Fruit fly (Drosophila melanogaster) whole organism, embryonic: ENCODE measurements around the gene CG1575.

Source experiments
- Bdp1 ChIP-seq: fragments of 200-800 bp; sonication (Bioruptor generic); optimal IDR thresholded peaks from 3 replicates; lab custom pipeline; 2016; ENCODE audit warnings: missing biosample characterization, missing genetic modification characterization
- CG10209 ChIP-seq: fragments of 200-800 bp; sonication (Bioruptor generic); optimal IDR thresholded peaks from 3 replicates; lab custom pipeline; 2017; ENCODE audit warnings: missing biosample characterization, mild to moderate bottlenecking, missing genetic modification characterization, missing genetic modification reagents
- CG10543 ChIP-seq: fragments of 200-800 bp; sonication (Bioruptor generic); optimal IDR thresholded peaks from 3 replicates; lab custom pipeline; 2017; ENCODE audit warnings: missing biosample characterization, mild to moderate bottlenecking, missing genetic modification characterization, moderate library complexity
- CG10959 ChIP-seq: fragments of 200-800 bp; sonication (Bioruptor generic); IDR thresholded peaks from 2 replicates; pipeline ENCODE4 v1.3.6; 2022; ENCODE audit warnings: missing biosample characterization, missing genetic modification characterization
- CG11247 ChIP-seq: fragments of 200-800 bp; sonication (Bioruptor generic); IDR thresholded peaks from 2 replicates; pipeline ENCODE4 v1.3.6; 2022; ENCODE audit warnings: missing biosample characterization, missing genetic modification characterization
- CG11696 ChIP-seq: fragments of 200-800 bp; sonication (Bioruptor generic); IDR thresholded peaks from 2 replicates; pipeline ENCODE4 v1.3.6; 2022; ENCODE audit warnings: missing biosample characterization, missing genetic modification characterization
- CG12155 ChIP-seq: fragments of 200-800 bp; sonication (Bioruptor generic); optimal IDR thresholded peaks from 3 replicates; lab custom pipeline; 2016; ENCODE audit warnings: missing biosample characterization, missing genetic modification characterization
- CG1233 ChIP-seq: fragments of 200-800 bp; sonication (Bioruptor generic); optimal IDR thresholded peaks from 4 replicates; lab custom pipeline; 2018; ENCODE audit warnings: missing biosample characterization, mild to moderate bottlenecking, missing genetic modification characterization
- CG15479 ChIP-seq: fragments of 200-800 bp; sonication (Bioruptor generic); optimal IDR thresholded peaks from 3 replicates; lab custom pipeline; 2019; ENCODE audit warnings: missing biosample characterization, mild to moderate bottlenecking, missing genetic modification characterization, moderate library complexity
- CG1603 ChIP-seq: fragments of 200-800 bp; sonication (Bioruptor generic); optimal IDR thresholded peaks from 2 replicates; lab custom pipeline; 2019; ENCODE audit warnings: missing biosample characterization, mild to moderate bottlenecking, missing genetic modification characterization, moderate library complexity
- CG31388 ChIP-seq: fragments of 200-800 bp; sonication (Bioruptor generic); optimal IDR thresholded peaks from 2 replicates; lab custom pipeline; 2016; ENCODE audit warnings: missing biosample characterization, missing genetic modification characterization
- CG3281 ChIP-seq: fragments of 200-800 bp; sonication (Bioruptor generic); optimal IDR thresholded peaks from 3 replicates; lab custom pipeline; 2017; ENCODE audit warnings: missing biosample characterization, mild to moderate bottlenecking, missing genetic modification characterization
- CG42726 ChIP-seq: fragments of 200-800 bp; sonication (Bioruptor generic); IDR thresholded peaks from 2 replicates; pipeline ENCODE4 v1.3.6; 2022; ENCODE audit warnings: missing biosample characterization, missing genetic modification characterization; ENCODE audit not compliant: partially characterized antibody
- CG6765 ChIP-seq: fragments of 200-800 bp; sonication (Bioruptor generic); optimal IDR thresholded peaks from 3 replicates; lab custom pipeline; 2017; ENCODE audit warnings: missing biosample characterization, mild to moderate bottlenecking, missing genetic modification characterization
- CG7271 ChIP-seq: fragments of 200-800 bp; sonication (Bioruptor generic); optimal IDR thresholded peaks from 2 replicates; lab custom pipeline; 2018; ENCODE audit warnings: missing biosample characterization, mild to moderate bottlenecking, missing genetic modification characterization, moderate library complexity
- CG7556 ChIP-seq: fragments of 200-800 bp; sonication (Bioruptor generic); optimal IDR thresholded peaks from 2 replicates; lab custom pipeline; 2017; ENCODE audit warnings: missing biosample characterization, mild to moderate bottlenecking, missing genetic modification characterization
- CG8290 ChIP-seq, 3 experiments: fragments of 200-800 bp; sonication (Bioruptor generic); optimal IDR thresholded peaks; 2 replicates each; lab custom pipeline; 2016 to 2019; ENCODE audit warnings: missing biosample characterization in 3 of 3, missing genetic modification characterization in 3 of 3, mild to moderate bottlenecking in 2 of 3, moderate library complexity in 1 of 3
- CG9609 ChIP-seq: fragments of 200-800 bp; sonication (Bioruptor generic); optimal IDR thresholded peaks from 3 replicates; lab custom pipeline; 2016; ENCODE audit warnings: missing biosample characterization, missing genetic modification characterization
- CHES-1-like ChIP-seq: fragments of 200-800 bp; sonication (Bioruptor generic); optimal IDR thresholded peaks from 2 replicates; lab custom pipeline; 2016; ENCODE audit warnings: missing biosample characterization, missing genetic modification characterization
- CkIIα-i1 ChIP-seq: fragments of 200-800 bp; sonication (Bioruptor generic); IDR thresholded peaks from 2 replicates; pipeline ENCODE4 v1.3.6; 2022; ENCODE audit warnings: missing biosample characterization, missing genetic modification characterization
- Doc3 ChIP-seq: fragments of 200-800 bp; sonication (Bioruptor generic); IDR thresholded peaks from 3 replicates; pipeline ENCODE4 v1.3.6; 2022; ENCODE audit warnings: missing biosample characterization, missing genetic modification characterization; ENCODE audit not compliant: partially characterized antibody
- Elba2 ChIP-seq: fragments of 200-800 bp; sonication (Bioruptor generic); optimal IDR thresholded peaks from 3 replicates; lab custom pipeline; 2016; ENCODE audit warnings: missing biosample characterization, missing genetic modification characterization
- Ets65A ChIP-seq: fragments of 200-800 bp; sonication (Bioruptor generic); peaks from one replicate; lab custom pipeline; 2016; ENCODE audit warnings: missing biosample characterization, missing genetic modification characterization
- Ets97D ChIP-seq: fragments of 200-800 bp; sonication (Bioruptor generic); optimal IDR thresholded peaks from 3 replicates; lab custom pipeline; 2016; ENCODE audit warnings: missing biosample characterization, missing genetic modification characterization
- Fer1 ChIP-seq: fragments of 200-800 bp; sonication (Bioruptor generic); optimal IDR thresholded peaks from 2 replicates; lab custom pipeline; 2017; ENCODE audit warnings: missing biosample characterization, mild to moderate bottlenecking, missing genetic modification characterization
- HmgD ChIP-seq: fragments of 200-800 bp; sonication (Bioruptor generic); optimal IDR thresholded peaks from 3 replicates; lab custom pipeline; 2016; ENCODE audit warnings: missing biosample characterization, missing genetic modification characterization
- Hsf ChIP-seq: fragments of 200-800 bp; sonication (Bioruptor generic); optimal IDR thresholded peaks from 3 replicates; lab custom pipeline; 2016; ENCODE audit warnings: missing biosample characterization, missing genetic modification characterization
- Mad ChIP-seq: fragments of 200-800 bp; sonication (Bioruptor generic); optimal IDR thresholded peaks from 2 replicates; lab custom pipeline; 2016; ENCODE audit warnings: missing biosample characterization, missing genetic modification characterization
- NC2β ChIP-seq: fragments of 200-800 bp; sonication (Bioruptor generic); optimal IDR thresholded peaks from 2 replicates; lab custom pipeline; 2016; ENCODE audit warnings: missing biosample characterization, missing genetic modification characterization
- PHDP ChIP-seq: fragments of 200-800 bp; sonication (Bioruptor generic); optimal IDR thresholded peaks from 3 replicates; lab custom pipeline; 2018; ENCODE audit warnings: missing biosample characterization, mild to moderate bottlenecking, missing genetic modification characterization, moderate library complexity
- Trl ChIP-seq, 3 experiments: fragments of >200 bp in 2 of 3; fragments of 200-800 bp in 1 of 3; sonication (Bioruptor generic) in 1 of 3; optimal IDR thresholded peaks; 2 replicates in 1 of 3; 3 replicates in 2 of 3; lab custom pipeline; 2016 to 2017; ENCODE audit warnings: missing biosample characterization in 1 of 3, missing genetic modification characterization in 1 of 3
- ab ChIP-seq: fragments of 200-800 bp; sonication (Bioruptor generic); optimal IDR thresholded peaks from 2 replicates; lab custom pipeline; 2016; ENCODE audit warnings: missing biosample characterization, missing genetic modification characterization
- abd-A ChIP-seq: fragments of 200-800 bp; sonication (Bioruptor generic); optimal IDR thresholded peaks from 3 replicates; lab custom pipeline; 2019; ENCODE audit warnings: missing biosample characterization, mild to moderate bottlenecking, missing genetic modification characterization, moderate library complexity
- bab2 ChIP-seq: fragments of 200-800 bp; sonication (Bioruptor generic); optimal IDR thresholded peaks from 2 replicates; lab custom pipeline; 2016; ENCODE audit warnings: missing biosample characterization, missing genetic modification characterization
- br ChIP-seq: fragments of >200 bp; optimal IDR thresholded peaks from 2 replicates; lab custom pipeline; 2017
- bsh ChIP-seq, 2 experiments: fragments of 200-800 bp; sonication (Bioruptor generic); optimal IDR thresholded peaks; 2 replicates each; lab custom pipeline; 2017 to 2018; ENCODE audit warnings: mild to moderate bottlenecking in 2 of 2, missing biosample characterization in 2 of 2, missing genetic modification characterization in 2 of 2, moderate library complexity in 1 of 2
- chn ChIP-seq: fragments of 200-800 bp; sonication (Bioruptor generic); optimal IDR thresholded peaks from 2 replicates; lab custom pipeline; 2016; ENCODE audit warnings: missing biosample characterization, missing genetic modification characterization
- gro ChIP-seq: fragments of 200-800 bp; sonication (Bioruptor generic); optimal IDR thresholded peaks from 2 replicates; lab custom pipeline; 2016; ENCODE audit warnings: missing biosample characterization, missing genetic modification characterization
- hth ChIP-seq: fragments of >200 bp; optimal IDR thresholded peaks from 2 replicates; lab custom pipeline; 2017; ENCODE audit warnings: inconsistent platforms
- ind ChIP-seq: fragments of 200-800 bp; sonication (Bioruptor generic); optimal IDR thresholded peaks from 3 replicates; lab custom pipeline; 2016; ENCODE audit warnings: missing biosample characterization, missing genetic modification characterization
- kah ChIP-seq: fragments of 200-800 bp; sonication (Bioruptor generic); optimal IDR thresholded peaks from 2 replicates; lab custom pipeline; 2018; ENCODE audit warnings: missing biosample characterization, mild to moderate bottlenecking, missing genetic modification characterization
- kay ChIP-seq: fragments of 200-800 bp; sonication (Bioruptor generic); optimal IDR thresholded peaks from 2 replicates; lab custom pipeline; 2016; ENCODE audit warnings: missing biosample characterization, missing genetic modification characterization
- maf-S ChIP-seq: fragments of 200-800 bp; sonication (Bioruptor generic); optimal IDR thresholded peaks from 2 replicates; lab custom pipeline; 2016; ENCODE audit warnings: missing biosample characterization, missing genetic modification characterization
- otp ChIP-seq: fragments of 200-800 bp; sonication (Bioruptor generic); IDR thresholded peaks from 3 replicates; pipeline ENCODE4, ENCODE4 v1.3.6; 2022; ENCODE audit warnings: missing biosample characterization, missing genetic modification characterization
- schlank ChIP-seq: fragments of 200-800 bp; sonication (Bioruptor generic); optimal IDR thresholded peaks from 2 replicates; lab custom pipeline; 2018; ENCODE audit warnings: missing biosample characterization, mild to moderate bottlenecking, missing genetic modification characterization
- sna ChIP-seq: fragments of 200-800 bp; sonication (Bioruptor generic); IDR thresholded peaks from 2 replicates; pipeline ENCODE4 v1.3.6; 2022; ENCODE audit warnings: missing biosample characterization, missing genetic modification characterization; ENCODE audit not compliant: partially characterized antibody
- sqz ChIP-seq: fragments of 200-800 bp; sonication (Bioruptor generic); optimal IDR thresholded peaks from 3 replicates; lab custom pipeline; 2018; ENCODE audit warnings: missing biosample characterization, mild to moderate bottlenecking, missing genetic modification characterization
- trh ChIP-seq: fragments of 200-800 bp; sonication (Bioruptor generic); optimal IDR thresholded peaks from 2 replicates; lab custom pipeline; 2016; ENCODE audit warnings: missing biosample characterization, missing genetic modification characterization
- unc-4 ChIP-seq: fragments of 200-800 bp; sonication (Bioruptor generic); IDR thresholded peaks from 2 replicates; pipeline ENCODE4 v1.3.6; 2022; ENCODE audit warnings: missing biosample characterization, missing genetic modification characterization; ENCODE audit not compliant: partially characterized antibody

The CG1575 gene

dm6 chrX:8091017-8091620 is 25.7 kb upstream of the CG1575 start (continued):
- TF ChIP-seq PHDP (tag; lab: Kevin White, UChicago) (peak; percentile 97), CG1603 (peak; percentile 95), CG15479 (no peak), CG8290 (GFP tag; optimal IDR thresholded peaks at IDR 0.05; lab: Kevin White, UChicago) (peak; percentile 70), CG8290 (tag; optimal IDR thresholded peaks at IDR 0.05; lab: Kevin White, UChicago) (peak; percentile 35 to 92), Hsf (peak; percentile 94), maf-S (GFP tag; lab: Kevin White, UChicago) (peak; percentile 88), CG12155 (peak; percentile 93), bab2 (GFP tag; lab: Kevin White, UChicago) (peak; percentile 87), ind (peak; percentile 96), Elba2 (GFP tag; lab: Kevin White, UChicago) (no peak), trh (GFP tag; lab: Kevin White, UChicago) (peak; percentile 90), Ets65A (GFP tag; lab: Kevin White, UChicago) (peak; percentile 96), HmgD (GFP tag; lab: Kevin White, UChicago) (peak; percentile 32), chn (peak; percentile 89), unc-4 (GFP tag; lab: Robert Waterston, UW) (0 out of 2 replicates have a peak, but pooled peaks have one; percentile 24), sqz (peak; percentile 92), CG9609 (GFP tag; lab: Kevin White, UChicago) (peak; percentile 87), kay (GFP tag; lab: Kevin White, UChicago) (peak; percentile 92), CG10543 (GFP tag; lab: Kevin White, UChicago) (peak; percentile 88), sna (GFP tag; lab: Robert Waterston, UW) (0 out of 2 replicates have a peak, but pooled peaks have one; percentile 59), Mad (GFP tag; lab: Kevin White, UChicago) (peak; percentile 92), br (lab: Kevin White, UChicago) (no peak), CG7556 (GFP tag; lab: Kevin White, UChicago) (peak; percentile 97), schlank (tag; lab: Kevin White, UChicago) (peak; percentile 93), Trl (optimal IDR thresholded peaks at IDR 0.05; lab: Kevin White, UChicago) (peak; percentile 86 to 99), Trl (GFP tag; optimal IDR thresholded peaks at IDR 0.05; lab: Kevin White, UChicago) (peak; percentile 84), Bdp1 (GFP tag; lab: Kevin White, UChicago) (peak; percentile 79), kah (GFP tag; lab: Kevin White, UChicago) (peak; percentile 84), CG1233 (peak; percentile 94), abd-A (tag; lab: Kevin White, UChicago) (peak; percentile 82), Doc3 (GFP tag; lab: Robert Waterston, UW) (peak; percentile 53; the same call in 2 of the 3 replicates), CG31388 (GFP tag; lab: Kevin White, UChicago) (peak; percentile 89), bsh (GFP tag; optimal IDR thresholded peaks at IDR 0.05; lab: Kevin White, UChicago) (peak; percentile 91 to 97), gro (GFP tag; lab: Kevin White, UChicago) (peak; percentile 90), CkIIα-i1 (GFP tag; lab: Robert Waterston, UW) (peak; percentile 96), hth (lab: Kevin White, UChicago) (no peak), ab (GFP tag; lab: Kevin White, UChicago) (peak; percentile 93), CG11696 (GFP tag; lab: Robert Waterston, UW) (peak; percentile 96), CG10209 (GFP tag; lab: Kevin White, UChicago) (peak; percentile 96), CG7271 (tag; lab: Kevin White, UChicago) (peak; percentile 71), CG6765 (GFP tag; lab: Kevin White, UChicago) (peak; percentile 95), otp (GFP tag; lab: Robert Waterston, UW) (peak; percentile 99), CG3281 (peak; percentile 96), CG10959 (GFP tag; lab: Robert Waterston, UW) (peak; percentile 95), CG11247 (GFP tag; lab: Robert Waterston, UW) (peak; percentile 99), Ets97D (peak; percentile 55), NC2β (GFP tag; lab: Kevin White, UChicago) (peak; percentile 81), CHES-1-like (GFP tag; lab: Kevin White, UChicago) (peak; percentile 84), Fer1 (peak; percentile 98), CG42726 (no peak)
